Fruit fly (Drosophila melanogaster) whole organism, embryonic: Measurements from ENCODE around the gene CG43350.
A peak's percentile ranks its signal among the peaks of the same experiment; 100 is the strongest.

Experiments used
- B-H1 ChIP-seq: fragments of 200-800 bp; sonication (Bioruptor generic); IDR thresholded peaks from 3 replicates; pipeline ENCODE4 v1.3.6; 2022; ENCODE audit warnings: missing biosample characterization, missing genetic modification characterization
- CG10543 ChIP-seq: fragments of 200-800 bp; sonication (Bioruptor generic); optimal IDR thresholded peaks from 3 replicates; lab custom pipeline; 2017; ENCODE audit warnings: missing biosample characterization, mild to moderate bottlenecking, missing genetic modification characterization, moderate library complexity
- CG12236 ChIP-seq: fragments of 200-800 bp; sonication (Bioruptor generic); optimal IDR thresholded peaks from 2 replicates; lab custom pipeline; 2016; ENCODE audit warnings: missing biosample characterization, missing genetic modification characterization
- CG13296 ChIP-seq: fragments of 200-800 bp; sonication (Bioruptor generic); optimal IDR thresholded peaks from 3 replicates; lab custom pipeline; 2018; ENCODE audit warnings: missing biosample characterization, mild to moderate bottlenecking, missing genetic modification characterization
- CG13894 ChIP-seq: fragments of 200-800 bp; sonication (Bioruptor generic); optimal IDR thresholded peaks from 3 replicates; lab custom pipeline; 2018; ENCODE audit warnings: missing biosample characterization, mild to moderate bottlenecking, missing genetic modification characterization, moderate library complexity
- CG14710 ChIP-seq: fragments of 200-800 bp; sonication (Bioruptor generic); optimal IDR thresholded peaks from 3 replicates; lab custom pipeline; 2019; ENCODE audit warnings: missing biosample characterization, mild to moderate bottlenecking, missing genetic modification characterization, moderate library complexity
- CG15073 ChIP-seq: fragments of 200-800 bp; sonication (Bioruptor generic); optimal IDR thresholded peaks from 2 replicates; lab custom pipeline; 2016; ENCODE audit warnings: missing biosample characterization, missing genetic modification characterization
- CG15269 ChIP-seq: fragments of 200-800 bp; sonication (Bioruptor generic); optimal IDR thresholded peaks from 2 replicates; lab custom pipeline; 2018; ENCODE audit warnings: missing biosample characterization, mild to moderate bottlenecking, missing genetic modification characterization, moderate library complexity
- CG18599 ChIP-seq: fragments of 200-800 bp; sonication (Bioruptor generic); optimal IDR thresholded peaks from 3 replicates; lab custom pipeline; 2017; ENCODE audit warnings: missing biosample characterization, missing genetic modification characterization, mild to moderate bottlenecking, moderate library complexity, missing genetic modification reagents
- CG2116 ChIP-seq: fragments of 200-800 bp; sonication (Bioruptor generic); optimal IDR thresholded peaks from 3 replicates; lab custom pipeline; 2018; ENCODE audit warnings: missing biosample characterization, mild to moderate bottlenecking, missing genetic modification characterization
- CG2678 ChIP-seq: fragments of 200-800 bp; sonication (Bioruptor generic); optimal IDR thresholded peaks from 3 replicates; lab custom pipeline; 2019; ENCODE audit warnings: missing biosample characterization, mild to moderate bottlenecking, missing genetic modification characterization, moderate library complexity
- CG34224 ChIP-seq: fragments of 200-800 bp; sonication (Bioruptor generic); IDR thresholded peaks from 3 replicates; pipeline ENCODE4 v1.3.6; 2022; ENCODE audit warnings: missing biosample characterization, missing genetic modification characterization; ENCODE audit not compliant: partially characterized antibody
- CG34376 ChIP-seq: fragments of 200-800 bp; sonication (Bioruptor generic); optimal IDR thresholded peaks from 2 replicates; lab custom pipeline; 2018; ENCODE audit warnings: missing biosample characterization, mild to moderate bottlenecking, missing genetic modification characterization
- CG4424 ChIP-seq: fragments of 200-800 bp; sonication (Bioruptor generic); optimal IDR thresholded peaks from 3 replicates; lab custom pipeline; 2016; ENCODE audit warnings: missing biosample characterization, missing genetic modification characterization
- CG7745 ChIP-seq: fragments of 200-800 bp; sonication (Bioruptor generic); optimal IDR thresholded peaks from 2 replicates; lab custom pipeline; 2018; ENCODE audit warnings: missing biosample characterization, mild to moderate bottlenecking, missing genetic modification characterization, moderate library complexity
- CG8281 ChIP-seq: fragments of 200-800 bp; sonication (Bioruptor generic); optimal IDR thresholded peaks from 2 replicates; lab custom pipeline; 2018; ENCODE audit warnings: missing biosample characterization, mild to moderate bottlenecking, missing genetic modification characterization, moderate library complexity
- CG8290 ChIP-seq, 3 experiments: fragments of 200-800 bp; sonication (Bioruptor generic); optimal IDR thresholded peaks; 2 replicates each; lab custom pipeline; 2016 to 2019; ENCODE audit warnings: missing biosample characterization in 3 of 3, missing genetic modification characterization in 3 of 3, mild to moderate bottlenecking in 2 of 3, moderate library complexity in 1 of 3
- CG8924 ChIP-seq: fragments of 200-800 bp; optimal IDR thresholded peaks from 3 replicates; lab custom pipeline; 2019; ENCODE audit warnings: missing biosample characterization, mild to moderate bottlenecking, missing genetic modification characterization, moderate library complexity
- CG8944 ChIP-seq: fragments of 200-800 bp; sonication (Bioruptor generic); optimal IDR thresholded peaks from 3 replicates; lab custom pipeline; 2016; ENCODE audit warnings: missing biosample characterization, missing genetic modification characterization
- Deaf1 ChIP-seq: fragments of 200-800 bp; optimal IDR thresholded peaks from 3 replicates; lab custom pipeline; 2019; ENCODE audit warnings: missing biosample characterization, mild to moderate bottlenecking, missing genetic modification characterization, moderate library complexity
- E2f2 ChIP-seq: fragments of 200-800 bp; sonication (Bioruptor generic); IDR thresholded peaks from 2 replicates; pipeline ENCODE4 v1.3.6; 2022; ENCODE audit warnings: missing biosample characterization, missing genetic modification characterization
- GATAe ChIP-seq: fragments of 200-800 bp; sonication (Bioruptor generic); conservative IDR thresholded peaks from 2 replicates; pipeline ENCODE4 v1.3.6; 2022; ENCODE audit warnings: missing biosample characterization, missing genetic modification characterization
- Hey ChIP-seq: fragments of 200-800 bp; sonication (Bioruptor generic); optimal IDR thresholded peaks from 3 replicates; lab custom pipeline; 2018; ENCODE audit warnings: missing biosample characterization, mild to moderate bottlenecking, missing genetic modification characterization
- Kr ChIP-seq: fragments of 200-800 bp; sonication (Bioruptor generic); optimal IDR thresholded peaks from 2 replicates; lab custom pipeline; 2017; ENCODE audit warnings: missing biosample characterization, mild to moderate bottlenecking, missing genetic modification characterization
- Med ChIP-seq: fragments of 200-800 bp; sonication (Bioruptor generic); peaks from one replicate; lab custom pipeline; 2016; ENCODE audit warnings: missing biosample characterization, missing genetic modification characterization, mild to moderate bottlenecking, inconsistent platforms, moderate library complexity
- NFAT ChIP-seq: fragments of 200-800 bp; sonication (Bioruptor generic); IDR thresholded peaks from 2 replicates; pipeline ENCODE4 v1.3.6; 2022; ENCODE audit warnings: missing biosample characterization, missing genetic modification characterization
- Opbp ChIP-seq: fragments of 200-800 bp; sonication (Bioruptor generic); IDR thresholded peaks from 3 replicates; pipeline ENCODE4 v1.3.6; 2022; ENCODE audit warnings: missing biosample characterization, missing genetic modification characterization; ENCODE audit not compliant: partially characterized antibody
- Pdp1 ChIP-seq, 2 experiments: fragments of 200-800 bp; sonication (Bioruptor generic); optimal IDR thresholded peaks; 3 replicates each; lab custom pipeline; 2016; ENCODE audit warnings: missing biosample characterization in 2 of 2, missing genetic modification characterization in 2 of 2, mild to moderate bottlenecking in 1 of 2, moderate library complexity in 1 of 2
- Xbp1 ChIP-seq: fragments of 200-800 bp; sonication (Bioruptor generic); optimal IDR thresholded peaks from 3 replicates; lab custom pipeline; 2016; ENCODE audit warnings: missing biosample characterization, mild to moderate bottlenecking, missing genetic modification characterization
- ap ChIP-seq: fragments of 200-800 bp; sonication (Bioruptor generic); IDR thresholded peaks from 2 replicates; pipeline ENCODE4 v1.3.6; 2022; ENCODE audit warnings: missing biosample characterization, missing genetic modification characterization
- caup ChIP-seq: fragments of 200-800 bp; sonication (Bioruptor generic); optimal IDR thresholded peaks from 3 replicates; lab custom pipeline; 2017; ENCODE audit warnings: missing biosample characterization, mild to moderate bottlenecking, missing genetic modification characterization, moderate library complexity; ENCODE audit not compliant: severe bottlenecking
- cwo ChIP-seq: fragments of 200-800 bp; sonication (Bioruptor generic); optimal IDR thresholded peaks from 3 replicates; lab custom pipeline; 2017; ENCODE audit warnings: missing biosample characterization, missing genetic modification characterization, mild to moderate bottlenecking, moderate library complexity, missing genetic modification reagents
- dmrt99B ChIP-seq: fragments of 200-800 bp; sonication (Bioruptor generic); optimal IDR thresholded peaks from 2 replicates; lab custom pipeline; 2018; ENCODE audit warnings: missing biosample characterization, mild to moderate bottlenecking, missing genetic modification characterization, moderate library complexity
- eve ChIP-seq, 2 experiments: fragments of >200 bp; optimal IDR thresholded peaks; 2 replicates each; lab custom pipeline; 2017; ENCODE audit warnings: missing biosample characterization in 2 of 2, missing genetic modification characterization in 2 of 2
- grn ChIP-seq: fragments of 200-800 bp; sonication (Bioruptor generic); optimal IDR thresholded peaks from 3 replicates; lab custom pipeline; 2017; ENCODE audit warnings: missing biosample characterization, missing genetic modification characterization
- gro ChIP-seq: fragments of 200-800 bp; sonication (Bioruptor generic); optimal IDR thresholded peaks from 2 replicates; lab custom pipeline; 2016; ENCODE audit warnings: missing biosample characterization, missing genetic modification characterization
- gsb-n ChIP-seq: fragments of 200-800 bp; sonication (Bioruptor generic); optimal IDR thresholded peaks from 3 replicates; lab custom pipeline; 2018; ENCODE audit warnings: missing biosample characterization, mild to moderate bottlenecking, missing genetic modification characterization
- h ChIP-seq: fragments of >200 bp; optimal IDR thresholded peaks from 2 replicates; lab custom pipeline; 2017
- hkb ChIP-seq, 2 experiments: fragments of 200-800 bp in 1 of 2; fragments of >200 bp in 1 of 2; sonication (Bioruptor generic) in 1 of 2; IDR thresholded peaks in 1 of 2; optimal IDR thresholded peaks in 1 of 2; 2 replicates each; pipeline versions ENCODE4 v1.3.6 to Lab custom; 2017 to 2022; ENCODE audit warnings: missing biosample characterization in 1 of 2, missing genetic modification characterization in 1 of 2
- mld ChIP-seq: fragments of 200-800 bp; sonication (Bioruptor generic); IDR thresholded peaks from 3 replicates; pipeline ENCODE4 v1.3.6; 2022; ENCODE audit warnings: missing biosample characterization, missing genetic modification characterization; ENCODE audit not compliant: partially characterized antibody
- rib ChIP-seq: fragments of 200-800 bp; sonication (Bioruptor generic); IDR thresholded peaks from 2 replicates; pipeline ENCODE4 v1.3.6; 2022; ENCODE audit warnings: missing biosample characterization, missing genetic modification characterization
- ro ChIP-seq: fragments of 200-800 bp; sonication (Bioruptor generic); IDR thresholded peaks from 2 replicates; pipeline ENCODE4 v1.3.6; 2022; ENCODE audit warnings: missing biosample characterization, missing genetic modification characterization
- salm ChIP-seq: fragments of 200-800 bp; sonication (Bioruptor generic); optimal IDR thresholded peaks from 2 replicates; lab custom pipeline; 2018; ENCODE audit warnings: missing biosample characterization, mild to moderate bottlenecking, missing genetic modification characterization
- schlank ChIP-seq: fragments of 200-800 bp; sonication (Bioruptor generic); optimal IDR thresholded peaks from 2 replicates; lab custom pipeline; 2018; ENCODE audit warnings: missing biosample characterization, mild to moderate bottlenecking, missing genetic modification characterization
- sd ChIP-seq: fragments of 200-800 bp; sonication (Bioruptor generic); optimal IDR thresholded peaks from 3 replicates; lab custom pipeline; 2018; ENCODE audit warnings: missing biosample characterization, mild to moderate bottlenecking, missing genetic modification characterization, moderate library complexity
- stwl ChIP-seq: fragments of 200-800 bp; sonication (Bioruptor generic); optimal IDR thresholded peaks from 3 replicates; lab custom pipeline; 2018; ENCODE audit warnings: missing biosample characterization, mild to moderate bottlenecking, missing genetic modification characterization, moderate library complexity
- sug ChIP-seq: fragments of 200-800 bp; optimal IDR thresholded peaks from 2 replicates; lab custom pipeline; 2019; ENCODE audit warnings: missing biosample characterization, mild to moderate bottlenecking, missing genetic modification characterization, moderate library complexity

Gene CG43350

dm6 chr2L:9388924-9389765 lies 39.8 kb downstream of the CG43350 start:
- TF ChIP-seq CG15073 (GFP tag; lab: Kevin White, UChicago) (no peak), E2f2 (peak; percentile 8; the same call in 1 of the 2 replicates), CG12236 (GFP tag; lab: Kevin White, UChicago) (no peak), sd (tag; lab: Kevin White, UChicago) (peak; percentile 7), cwo (GFP tag; lab: Kevin White, UChicago) (peak; percentile 98), salm (tag; lab: Kevin White, UChicago) (peak; percentile 21), stwl (tag; lab: Kevin White, UChicago) (no peak), CG8924 (tag; lab: Kevin White, UChicago) (no peak), grn (GFP tag; lab: Kevin White, UChicago) (peak; percentile 63), CG34376 (GFP tag; lab: Kevin White, UChicago) (peak; percentile 90), CG10543 (GFP tag; lab: Kevin White, UChicago) (peak; percentile 42), Opbp (GFP tag; lab: Robert Waterston, UW) (no peak), eve (GFP tag; optimal IDR thresholded peaks at IDR 0.05; lab: Kevin White, UChicago) (peak in 1 of 2 experiments; percentile 42), dmrt99B (tag; lab: Kevin White, UChicago) (no peak), CG34224 (GFP tag; lab: Robert Waterston, UW) (no peak), B-H1 (GFP tag; lab: Robert Waterston, UW) (no peak), caup (GFP tag; lab: Kevin White, UChicago) (peak; percentile 27), ro (GFP tag; lab: Robert Waterston, UW) (no peak), CG4424 (no peak), gsb-n (tag; lab: Kevin White, UChicago) (no peak), CG8290 (GFP tag; optimal IDR thresholded peaks at IDR 0.05; lab: Kevin White, UChicago) (no peak), CG8290 (tag; optimal IDR thresholded peaks at IDR 0.05; lab: Kevin White, UChicago) (peak in 1 of 2 experiments; percentile 15), Med (GFP tag; lab: Kevin White, UChicago) (peak; percentile 81), rib (no peak), mld (no peak), GATAe (GFP tag; lab: Robert Waterston, UW) (peak; percentile 62), h (lab: Kevin White, UChicago) (no peak), sug (tag; lab: Kevin White, UChicago) (peak; percentile 97), CG18599 (GFP tag; lab: Kevin White, UChicago) (peak; percentile 23), CG15269 (tag; lab: Kevin White, UChicago) (no peak), CG8281 (tag; lab: Kevin White, UChicago) (peak; percentile 88), Kr (GFP tag; lab: Kevin White, UChicago) (no peak), ap (no peak), schlank (peak; percentile 19), NFAT (GFP tag; lab: Robert Waterston, UW) (peak; percentile 46; the same call in 1 of the 2 replicates), CG13894 (tag; lab: Kevin White, UChicago) (peak; percentile 40), hkb (optimal IDR thresholded peaks at IDR 0.05; lab: Kevin White, UChicago) (no peak), hkb (GFP tag; IDR thresholded peaks at IDR 0.05; lab: Robert Waterston, UW) (0 out of 2 replicates have a peak, but pooled peaks have one; percentile 9), CG14710 (tag; lab: Kevin White, UChicago) (no peak), CG8944 (GFP tag; lab: Kevin White, UChicago) (no peak), Deaf1 (tag; lab: Kevin White, UChicago) (no peak), Xbp1 (no peak), CG13296 (GFP tag; lab: Kevin White, UChicago) (no peak), CG7745 (tag; lab: Kevin White, UChicago) (no peak), Pdp1 (GFP tag; optimal IDR thresholded peaks at IDR 0.05; lab: Kevin White, UChicago) (peak in 1 of 2 experiments; percentile 97), CG2116 (GFP tag; lab: Kevin White, UChicago) (no peak), gro (GFP tag; lab: Kevin White, UChicago) (peak; percentile 5), Hey (peak; percentile 54), CG2678 (tag; lab: Kevin White, UChicago) (peak; percentile 10)
